Worm (Caenorhabditis elegans): ENCODE measurements around the gene Y54G2A.32.

ce11 chrIV:2759163-2759562, 44.6 kb upstream of the Y54G2A.32 start, which contains the start of gene Y54G2A.38:
- TF ChIP-seq W03F9.2 (tag; optimal IDR thresholded peaks at IDR 0.05) = no peak
- TF ChIP-seq him-1 (tag; optimal IDR thresholded peaks at IDR 0.05) = no peak
- TF ChIP-seq dao-5 (tag; optimal IDR thresholded peaks at IDR 0.05) = no peak

Data from whole organism, L4/young adult.